Worm (Caenorhabditis elegans): ENCODE measurements around the gene gadr-4.
"Not testable (repeated sequence)": the region's sequence is repeated elsewhere in the genome, so short reads cannot be mapped to it uniquely, and the experiment has no call there.

- TF ChIP-seq nhr-237, nhr-77, snpc-4, unc-39, ztf-4, mab-5, lin-39, nhr-12, R02D3.7, zag-1, nhr-11, mbf-1, ceh-82, ceh-16 (tag; optimal IDR thresholded peaks at IDR 0.05): not testable (repeated sequence)
Measured at ce11 chrII:4047839-4048440, 14.4 kb downstream of the gadr-4 start.

All from whole organism, L2 larva.